Worm (Caenorhabditis elegans) whole organism, mixed stage, embryonic: ENCODE measurements around the gene oac-57.

ENCODE experiments used
- drap-1 ChIP-seq: fragments of 200-800 bp; sonication (Bioruptor generic); optimal IDR thresholded peaks from 3 replicates; lab custom pipeline; 2018; ENCODE audit warnings: mild to moderate bottlenecking, missing genetic modification characterization, missing compliant biosample characterization
- elt-1 ChIP-seq: sonication (generic microtip); optimal IDR thresholded peaks from 2 replicates; lab custom pipeline; 2017; ENCODE audit warnings: missing genetic modification characterization, mild to moderate bottlenecking, missing compliant biosample characterization, antibody characterized with exemption, moderate library complexity, borderline replicate concordance; ENCODE audit not compliant: insufficient read depth
- elt-3 ChIP-seq: fragments of 150-350 bp; optimal IDR thresholded peaks from 2 replicates; lab custom pipeline; 2014; ENCODE audit warnings: missing biosample characterization, missing genetic modification characterization
- lin-13 ChIP-seq: fragments of 150-350 bp; optimal IDR thresholded peaks from 2 replicates; lab custom pipeline; 2014; ENCODE audit warnings: missing biosample characterization, missing genetic modification characterization
- lsy-2 ChIP-seq: fragments of 150-350 bp; optimal IDR thresholded peaks from 2 replicates; lab custom pipeline; 2014; ENCODE audit warnings: missing biosample characterization, missing genetic modification characterization
- mab-5 ChIP-seq: fragments of 150-350 bp; optimal IDR thresholded peaks from 2 replicates; lab custom pipeline; 2014; ENCODE audit warnings: missing biosample characterization, missing genetic modification characterization
- nhr-237 ChIP-seq: fragments of 150-350 bp; optimal IDR thresholded peaks from 2 replicates; lab custom pipeline; 2014; ENCODE audit warnings: missing biosample characterization, missing genetic modification characterization
- snpc-4 ChIP-seq: fragments of 150-350 bp; optimal IDR thresholded peaks from 2 replicates; lab custom pipeline; 2014; ENCODE audit warnings: missing biosample characterization, missing genetic modification characterization
- unc-62 ChIP-seq: fragments of 150-350 bp; optimal IDR thresholded peaks from 2 replicates; lab custom pipeline; 2014; ENCODE audit warnings: missing biosample characterization, missing genetic modification reagents, missing genetic modification characterization
- ztf-11 ChIP-seq: fragments of 150-350 bp; optimal IDR thresholded peaks from 2 replicates; lab custom pipeline; 2014; ENCODE audit warnings: missing biosample characterization, missing genetic modification characterization

DNA sequence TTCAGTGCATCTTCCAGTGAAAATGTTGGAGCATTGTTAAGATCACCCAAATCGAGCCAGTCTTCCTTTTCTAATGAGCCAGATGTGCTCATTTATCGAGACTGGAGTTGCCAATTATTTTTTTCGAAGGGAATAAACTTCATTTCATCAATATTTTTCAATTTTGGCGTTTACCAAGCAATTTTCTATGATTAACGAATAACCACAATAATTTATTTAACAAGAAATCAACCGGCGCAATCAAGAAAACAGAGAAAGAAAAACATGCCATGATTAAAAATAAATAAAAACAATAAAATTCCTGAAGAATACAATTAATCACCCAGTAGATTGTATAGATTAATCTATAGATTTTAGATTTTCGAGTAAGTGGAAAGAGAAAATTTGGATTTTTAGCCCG, 31.7 kb downstream of the oac-57 start, which contains the start of gene vps-8:
- no peak for TF ChIP-seq snpc-4 (tag; lab: Kevin White, UChicago)
- no peak for TF ChIP-seq ztf-11
- no peak for TF ChIP-seq unc-62
- TF ChIP-seq elt-1 (tag; lab: Kevin White, UChicago) = no peak
- no peak for TF ChIP-seq drap-1 (GFP tag; lab: Kevin White, UChicago)
- no peak for TF ChIP-seq nhr-237 (tag; lab: Kevin White, UChicago)
- no peak for TF ChIP-seq lin-13 (tag; lab: Kevin White, UChicago)
- no peak for TF ChIP-seq mab-5 (tag; lab: Kevin White, UChicago)
- no peak for TF ChIP-seq lsy-2 (tag; lab: Kevin White, UChicago)
- TF ChIP-seq elt-3 = no peak
